Worm (Caenorhabditis elegans): ENCODE measurements around the gene K03H1.13.
A peak's percentile ranks its signal among the peaks of the same experiment; 100 is the strongest.

Gene K03H1.13

ce11 chrIII:9926650-9927049 lies 23.5 kb downstream of the K03H1.13 start, which contains the start of gene ttr-3:
Gene ttr-3 (minus strand): TSS chrIII:9926750.
- TF ChIP-seq dao-5 (tag; optimal IDR thresholded peaks at IDR 0.05): no peak
- TF ChIP-seq W03F9.2 (tag; optimal IDR thresholded peaks at IDR 0.05): no peak
- TF ChIP-seq him-1 (tag; optimal IDR thresholded peaks at IDR 0.05): no peak

ce11 chrIII:9922874-9923273 lies 27.3 kb downstream of the K03H1.13 start, which contains the start of gene cbp-2:
Gene cbp-2 (plus strand): TSS chrIII:9923174.
- TF ChIP-seq W03F9.2 (tag; optimal IDR thresholded peaks at IDR 0.05) (no peak), him-1 (tag; optimal IDR thresholded peaks at IDR 0.05) (no peak), dao-5 (tag; optimal IDR thresholded peaks at IDR 0.05) (no peak)

ce11 chrIII:9922310-9922709 lies 27.8 kb downstream of the K03H1.13 start:
- TF ChIP-seq W03F9.2 (tag; optimal IDR thresholded peaks at IDR 0.05): no peak
- TF ChIP-seq dao-5 (tag; optimal IDR thresholded peaks at IDR 0.05): no peak
- no peak for TF ChIP-seq him-1 (tag; optimal IDR thresholded peaks at IDR 0.05)

- TF ChIP-seq W03F9.2 (tag; optimal IDR thresholded peaks at IDR 0.05) (no peak), dao-5 (tag; optimal IDR thresholded peaks at IDR 0.05) (no peak), him-1 (tag; optimal IDR thresholded peaks at IDR 0.05) (no peak)
Observed at ce11 chrIII:9920764-9921163, 29.4 kb downstream of the K03H1.13 start, which contains the start of gene F40F12.3. Gene F40F12.3 (minus strand): TSS chrIII:9920864.

- TF ChIP-seq W03F9.2 (tag; optimal IDR thresholded peaks at IDR 0.05): no peak
- TF ChIP-seq him-1 (tag; optimal IDR thresholded peaks at IDR 0.05): no peak
- no peak for TF ChIP-seq dao-5 (tag; optimal IDR thresholded peaks at IDR 0.05)
Observed at ce11 chrIII:9913722-9914121, 36.4 kb downstream of the K03H1.13 start, which contains the start of gene cbp-3. Gene cbp-3 (plus strand): TSS chrIII:9913993.

- TF ChIP-seq W03F9.2 (tag; optimal IDR thresholded peaks at IDR 0.05) (no peak), him-1 (tag; optimal IDR thresholded peaks at IDR 0.05) (no peak), dao-5 (tag; optimal IDR thresholded peaks at IDR 0.05) (no peak)
Observed at ce11 chrIII:9912998-9913397, 37.1 kb downstream of the K03H1.13 start.

- TF ChIP-seq dao-5 (tag; optimal IDR thresholded peaks at IDR 0.05) (no peak), W03F9.2 (tag; optimal IDR thresholded peaks at IDR 0.05) (no peak), him-1 (tag; optimal IDR thresholded peaks at IDR 0.05) (no peak)
Observed at ce11 chrIII:9912501-9912900, 37.6 kb downstream of the K03H1.13 start.

ce11 chrIII:9910608-9911479 lies 39.3 kb downstream of the K03H1.13 start, which contains the start of the genes cyld-1 and F40F12.9:
Gene cyld-1 (minus strand): TSS chrIII:9910658.
Gene F40F12.9 (plus strand): TSS chrIII:9911328.
- peak; percentile 17 for TF ChIP-seq W03F9.2 (tag; optimal IDR thresholded peaks at IDR 0.05)
- TF ChIP-seq dao-5 (tag; optimal IDR thresholded peaks at IDR 0.05): no peak
- TF ChIP-seq him-1 (tag; optimal IDR thresholded peaks at IDR 0.05): no peak

ce11 chrIII:9908769-9909168 lies 41.4 kb downstream of the K03H1.13 start:
- TF ChIP-seq him-1 (tag; optimal IDR thresholded peaks at IDR 0.05) (no peak), dao-5 (tag; optimal IDR thresholded peaks at IDR 0.05) (no peak), W03F9.2 (tag; optimal IDR thresholded peaks at IDR 0.05) (no peak)

ce11 chrIII:9907574-9907973 lies 42.6 kb downstream of the K03H1.13 start:
- TF ChIP-seq him-1 (tag; optimal IDR thresholded peaks at IDR 0.05) (no peak), dao-5 (tag; optimal IDR thresholded peaks at IDR 0.05) (no peak), W03F9.2 (tag; optimal IDR thresholded peaks at IDR 0.05) (no peak)

ce11 chrIII:9905307-9905706 lies 44.8 kb downstream of the K03H1.13 start:
- TF ChIP-seq dao-5 (tag; optimal IDR thresholded peaks at IDR 0.05) (no peak), him-1 (tag; optimal IDR thresholded peaks at IDR 0.05) (peak; percentile 37)

ce11 chrIII:9903694-9904292 lies 46.4 kb downstream of the K03H1.13 start:
- no peak for TF ChIP-seq dao-5 (tag; optimal IDR thresholded peaks at IDR 0.05)
- TF ChIP-seq him-1 (tag; optimal IDR thresholded peaks at IDR 0.05): no peak
- no peak for TF ChIP-seq W03F9.2 (tag; optimal IDR thresholded peaks at IDR 0.05)

ce11 chrIII:9899720-9900119 lies 50.4 kb downstream of the K03H1.13 start:
- TF ChIP-seq dao-5 (tag; optimal IDR thresholded peaks at IDR 0.05): no peak
- no peak for TF ChIP-seq him-1 (tag; optimal IDR thresholded peaks at IDR 0.05)
- no peak for TF ChIP-seq W03F9.2 (tag; optimal IDR thresholded peaks at IDR 0.05)
